Worm (Caenorhabditis elegans) whole organism, mixed stage, embryonic: ENCODE data around the gene F07H5.7.

ENCODE experiments used
- blmp-1 ChIP-seq: fragments of 150-350 bp; optimal IDR thresholded peaks from 2 replicates; lab custom pipeline; 2014; ENCODE audit warnings: missing biosample characterization, missing genetic modification characterization
- ces-1 ChIP-seq: fragments of 150-350 bp; optimal IDR thresholded peaks from 2 replicates; lab custom pipeline; 2014; ENCODE audit warnings: missing biosample characterization, missing genetic modification reagents, missing genetic modification characterization
- elt-1 ChIP-seq: sonication (generic microtip); optimal IDR thresholded peaks from 2 replicates; lab custom pipeline; 2017; ENCODE audit warnings: missing genetic modification characterization, mild to moderate bottlenecking, missing compliant biosample characterization, antibody characterized with exemption, moderate library complexity, borderline replicate concordance; ENCODE audit not compliant: insufficient read depth
- elt-3 ChIP-seq: fragments of 150-350 bp; optimal IDR thresholded peaks from 2 replicates; lab custom pipeline; 2014; ENCODE audit warnings: missing biosample characterization, missing genetic modification characterization
- hlh-1 ChIP-seq: fragments of 150-350 bp; optimal IDR thresholded peaks from 2 replicates; lab custom pipeline; 2014; ENCODE audit warnings: missing biosample characterization, missing genetic modification reagents, missing genetic modification characterization
- mep-1 ChIP-seq: fragments of 150-350 bp; optimal IDR thresholded peaks from 2 replicates; lab custom pipeline; 2017; ENCODE audit warnings: missing biosample characterization, missing genetic modification reagents, missing genetic modification characterization, inconsistent platforms
- nhr-12 ChIP-seq: fragments of 150-350 bp; optimal IDR thresholded peaks from 2 replicates; lab custom pipeline; 2014; ENCODE audit warnings: missing biosample characterization, missing genetic modification characterization
- nhr-28 ChIP-seq: fragments of 150-350 bp; optimal IDR thresholded peaks from 2 replicates; lab custom pipeline; 2014; ENCODE audit warnings: missing biosample characterization, missing genetic modification characterization
- nhr-76 ChIP-seq: sonication (generic microtip); optimal IDR thresholded peaks from 2 replicates; lab custom pipeline; 2017; ENCODE audit warnings: missing biosample characterization, missing genetic modification characterization
- pha-4 ChIP-seq: fragments of 150-350 bp; optimal IDR thresholded peaks from 2 replicates; lab custom pipeline; 2018; ENCODE audit warnings: missing biosample characterization, missing genetic modification reagents, missing genetic modification characterization
- sptf-1 ChIP-seq: sonication (generic microtip); optimal IDR thresholded peaks from 2 replicates; lab custom pipeline; 2017; ENCODE audit warnings: mild to moderate bottlenecking, missing genetic modification characterization, moderate library complexity, missing compliant biosample characterization
- unc-62 ChIP-seq: fragments of 150-350 bp; optimal IDR thresholded peaks from 2 replicates; lab custom pipeline; 2014; ENCODE audit warnings: missing biosample characterization, missing genetic modification reagents, missing genetic modification characterization
- ztf-11 ChIP-seq: fragments of 150-350 bp; optimal IDR thresholded peaks from 2 replicates; lab custom pipeline; 2014; ENCODE audit warnings: missing biosample characterization, missing genetic modification characterization

DNA sequence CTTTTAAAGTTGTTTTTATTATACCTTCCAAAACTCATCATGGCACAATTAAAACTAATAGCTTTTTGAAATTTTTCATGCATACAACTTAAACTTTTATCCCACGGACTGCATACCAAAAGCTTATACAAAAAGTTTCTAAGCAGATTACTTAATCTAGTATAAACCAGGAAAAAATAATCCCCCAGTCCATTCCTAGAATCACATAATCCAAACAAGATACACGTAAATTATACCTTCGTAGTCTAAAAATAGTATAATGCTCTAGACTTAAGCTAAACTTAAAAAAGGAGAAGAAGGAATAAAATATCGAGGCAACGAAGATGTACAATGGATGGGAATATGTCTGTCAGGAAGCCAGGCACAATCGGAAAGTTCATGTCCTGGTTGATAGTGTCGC is 1.3 kb upstream of the F07H5.7 start:
- no peak for TF ChIP-seq ztf-11 (tag; lab: Kevin White, UChicago)
- no peak for TF ChIP-seq blmp-1 (tag; lab: Kevin White, UChicago)
- no peak for TF ChIP-seq unc-62 (GFP tag; lab: Kevin White, UChicago)
- no peak for TF ChIP-seq nhr-12 (tag; lab: Kevin White, UChicago)
- no peak for TF ChIP-seq nhr-28 (tag; lab: Kevin White, UChicago)
- no peak for TF ChIP-seq ces-1 (GFP tag; lab: Kevin White, UChicago)
- no peak for TF ChIP-seq elt-3 (tag; lab: Kevin White, UChicago)
- TF ChIP-seq sptf-1 (tag; lab: Kevin White, UChicago), result no peak
- TF ChIP-seq pha-4 (tag; lab: Kevin White, UChicago), result no peak
- TF ChIP-seq mep-1 (tag; lab: Kevin White, UChicago), result no peak
- no peak for TF ChIP-seq nhr-76
- TF ChIP-seq hlh-1, result no peak
- TF ChIP-seq elt-1, result no peak
